Worm (Caenorhabditis elegans): ENCODE data around the gene C08E8.4.

Gene C08E8.4

DNA sequence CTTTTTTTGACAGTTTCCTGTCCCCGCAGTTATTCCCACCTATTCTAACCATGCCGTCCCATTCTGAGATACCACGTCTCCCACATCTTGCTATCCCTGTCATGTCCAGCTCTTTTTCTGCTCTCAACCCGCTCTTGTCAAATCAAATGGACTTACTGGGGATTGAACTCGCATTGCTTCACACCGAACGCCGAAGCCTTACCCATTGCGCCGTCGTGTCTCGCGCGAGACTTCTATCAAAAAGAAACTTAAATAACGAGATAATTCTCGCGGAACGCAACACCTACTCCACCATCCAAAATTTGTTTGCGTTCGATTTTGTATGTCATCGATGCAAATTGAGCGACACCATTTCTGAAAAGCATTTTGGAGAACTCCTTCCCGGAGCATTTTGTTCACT is 27.5 kb upstream of the C08E8.4 start (continued):
- TF ChIP-seq madf-3 (GFP tag; IDR thresholded peaks at IDR 0.05): 0 out of 2 replicates have a peak, but pooled peaks have one; percentile 43
- TF ChIP-seq Y53G8AR.9 (GFP tag; conservative IDR thresholded peaks at IDR 0.05): no peak
- TF ChIP-seq snpc-3.4 (tag; optimal IDR thresholded peaks at IDR 0.05): no peak
- no peak for TF ChIP-seq ceh-40 (GFP tag; IDR thresholded peaks at IDR 0.05)
- TF ChIP-seq die-1 (tag; optimal IDR thresholded peaks at IDR 0.05): no peak
- TF ChIP-seq rpc-1 (optimal IDR thresholded peaks at IDR 0.05): peak; percentile 33
- peak; percentile 63 for TF ChIP-seq rpc-1 (tag; optimal IDR thresholded peaks at IDR 0.05)
- TF ChIP-seq snpc-1.3 (tag; optimal IDR thresholded peaks at IDR 0.05; ENCODE audit: insufficient read depth): no peak
- TF ChIP-seq F55B11.4 (tag; optimal IDR thresholded peaks at IDR 0.05; ENCODE audit: borderline replicate concordance, insufficient read depth): no peak
- no peak for TF ChIP-seq lin-54 (GFP tag; optimal IDR thresholded peaks at IDR 0.05)
- TF ChIP-seq mcd-1 (GFP tag; IDR thresholded peaks at IDR 0.05): no peak
- no peak for TF ChIP-seq ceh-79 (tag; optimal IDR thresholded peaks at IDR 0.05)
- TF ChIP-seq B0019.2 (GFP tag; conservative IDR thresholded peaks at IDR 0.05): no peak
- no peak for TF ChIP-seq F23B12.7 (tag; optimal IDR thresholded peaks at IDR 0.05; ENCODE audit: insufficient read depth)
- TF ChIP-seq bed-1 (GFP tag; IDR thresholded peaks at IDR 0.05): no peak
- TF ChIP-seq sea-2 (GFP tag; IDR thresholded peaks at IDR 0.05): no peak
- TF ChIP-seq attf-3 (GFP tag; conservative IDR thresholded peaks at IDR 0.05): no peak
- no peak for TF ChIP-seq nhr-80 (tag; optimal IDR thresholded peaks at IDR 0.05)
- no peak for TF ChIP-seq snpc-1.1 (tag; optimal IDR thresholded peaks at IDR 0.05; ENCODE audit: insufficient read depth)
- 0 out of 2 replicates have a peak, but pooled peaks have one; percentile 47 for TF ChIP-seq lin-26 (GFP tag; IDR thresholded peaks at IDR 0.05)

- TF ChIP-seq snpc-4 (GFP tag; optimal IDR thresholded peaks at IDR 0.05) (no peak), snpc-4 (tag; optimal IDR thresholded peaks at IDR 0.05) (peak in 2 of 4 experiments; percentile 5 to 76), mcd-1 (GFP tag; IDR thresholded peaks at IDR 0.05) (peak; percentile 53), Y53G8AR.9 (GFP tag; conservative IDR thresholded peaks at IDR 0.05) (0 out of 2 replicates have a peak, but pooled peaks have one; percentile 30), F22D6.2 (tag; optimal IDR thresholded peaks at IDR 0.05) (peak; percentile 73), B0336.3 (GFP tag; IDR thresholded peaks at IDR 0.05) (peak; percentile 77), nhr-80 (tag; optimal IDR thresholded peaks at IDR 0.05) (peak; percentile 99), ets-4 (GFP tag; optimal IDR thresholded peaks at IDR 0.05) (peak; percentile 99), ccch-3 (GFP tag; optimal IDR thresholded peaks at IDR 0.05) (no peak), C06A6.2 (GFP tag; conservative IDR thresholded peaks at IDR 0.05) (0 out of 2 replicates have a peak, but pooled peaks have one; percentile 27), tbp1 (GFP tag; optimal IDR thresholded peaks at IDR 0.05) (peak; percentile 58), madf-10 (tag; optimal IDR thresholded peaks at IDR 0.05) (peak; percentile 40), lag-1 (GFP tag; IDR thresholded peaks at IDR 0.05) (no peak), ztf-22 (GFP tag; optimal IDR thresholded peaks at IDR 0.05) (peak; percentile 96), K11D2.4 (GFP tag; IDR thresholded peaks at IDR 0.05) (peak; percentile 57; the same call in 1 of the 2 replicates), rcor-1 (GFP tag; IDR thresholded peaks at IDR 0.05) (no peak), ztf-26 (tag; optimal IDR thresholded peaks at IDR 0.05) (peak; percentile 79), B0261.1 (tag; optimal IDR thresholded peaks at IDR 0.05) (no peak), akir-1 (GFP tag; optimal IDR thresholded peaks at IDR 0.05) (no peak), zim-3 (tag; optimal IDR thresholded peaks at IDR 0.05) (no peak), atf-7 (tag; optimal IDR thresholded peaks at IDR 0.05) (peak; percentile 94), T07F8.4 (tag; optimal IDR thresholded peaks at IDR 0.05) (no peak), tlf-1 (GFP tag; optimal IDR thresholded peaks at IDR 0.05) (peak; percentile 72), let-526 (GFP tag; IDR thresholded peaks at IDR 0.05) (0 out of 2 replicates have a peak, but pooled peaks have one; percentile 13), F55B11.4 (tag; optimal IDR thresholded peaks at IDR 0.05; ENCODE audit: borderline replicate concordance, insufficient read depth) (no peak), athp-1 (tag; optimal IDR thresholded peaks at IDR 0.05) (no peak), nfyb-1 (GFP tag; IDR thresholded peaks at IDR 0.05) (0 out of 2 replicates have a peak, but pooled peaks have one; percentile 57), bed-2 (GFP tag; IDR thresholded peaks at IDR 0.05) (no peak), egl-44 (GFP tag; IDR thresholded peaks at IDR 0.05) (peak; percentile 83; the same call in 1 of the 2 replicates), ceh-79 (tag; optimal IDR thresholded peaks at IDR 0.05) (no peak), unc-62 (GFP tag; optimal IDR thresholded peaks at IDR 0.05) (peak; percentile 25), chd-7 (tag; optimal IDR thresholded peaks at IDR 0.05) (peak; percentile 55)
Measured at ce11 chrV:18346080-18346479, 25.6 kb upstream of the C08E8.4 start.
